Worm (Caenorhabditis elegans) whole organism, L4 larva: ENCODE results near the gene spp-1.
A peak's percentile ranks its signal among the peaks of the same experiment; 100 is the strongest.

ENCODE experiments used
- F44E2.7 ChIP-seq: fragments of 200-800 bp; sonication (Bioruptor generic); IDR thresholded peaks from 2 replicates; pipeline ENCODE4 v2.1.2; 2022; ENCODE audit warnings: missing genetic modification characterization, missing compliant biosample characterization
- Y75B8A.6 ChIP-seq: fragments of 200-800 bp; sonication (Bioruptor generic); IDR thresholded peaks from 2 replicates; pipeline ENCODE4 v1.3.6; 2022; ENCODE audit warnings: missing genetic modification reagents, missing genetic modification characterization, missing compliant biosample characterization
- ZK337.2 ChIP-seq: fragments of 200-800 bp; sonication (Bioruptor generic); IDR thresholded peaks from 2 replicates; pipeline ENCODE4 v1.3.6; 2022; ENCODE audit warnings: missing genetic modification reagents, missing genetic modification characterization, missing compliant biosample characterization
- aha-1 ChIP-seq: fragments of 150-350 bp; peaks from one replicate; lab custom pipeline; 2014; ENCODE audit warnings: missing biosample characterization, missing genetic modification characterization
- aly-2 ChIP-seq: sonication (generic microtip); optimal IDR thresholded peaks from 2 replicates; lab custom pipeline; 2018; ENCODE audit warnings: missing biosample characterization, missing genetic modification characterization
- ama-1 ChIP-seq: fragments of 150-350 bp; optimal IDR thresholded peaks from 2 replicates; lab custom pipeline; 2014; ENCODE audit warnings: inconsistent platforms, mixed read lengths
- attf-4 ChIP-seq: sonication (generic microtip); optimal IDR thresholded peaks from 3 replicates; lab custom pipeline; 2017; ENCODE audit warnings: missing biosample characterization, missing genetic modification characterization
- ceh-20 ChIP-seq: fragments of 200-800 bp; sonication (Bioruptor generic); IDR thresholded peaks from 2 replicates; pipeline ENCODE4 v1.3.6; 2022; ENCODE audit warnings: missing genetic modification reagents, missing genetic modification characterization, missing compliant biosample characterization
- ceh-32 ChIP-seq: sonication (generic microtip); optimal IDR thresholded peaks from 2 replicates; lab custom pipeline; 2016; ENCODE audit warnings: mild to moderate bottlenecking, missing genetic modification characterization, missing compliant biosample characterization; ENCODE audit not compliant: poor library complexity
- cey-2 ChIP-seq: sonication (generic microtip); optimal IDR thresholded peaks from 3 replicates; lab custom pipeline; 2017; ENCODE audit warnings: missing genetic modification characterization, mild to moderate bottlenecking, missing compliant biosample characterization, antibody characterized with exemption, borderline replicate concordance; ENCODE audit not compliant: insufficient read depth
- daf-12 ChIP-seq: fragments of 150-350 bp; optimal IDR thresholded peaks from 2 replicates; lab custom pipeline; 2014; ENCODE audit warnings: missing biosample characterization, missing genetic modification reagents, missing genetic modification characterization
- daf-16 ChIP-seq, 3 experiments: sonication (generic microtip); optimal IDR thresholded peaks; 2 replicates each; lab custom pipeline; 2016 to 2017; ENCODE audit warnings: missing genetic modification characterization in 3 of 3, missing genetic modification reagents in 3 of 3, mild to moderate bottlenecking in 2 of 3, missing compliant biosample characterization in 2 of 3, missing biosample characterization in 1 of 3, moderate library complexity in 1 of 3
- daf-8 ChIP-seq: fragments of 200-800 bp; sonication (Bioruptor generic); IDR thresholded peaks from 2 replicates; pipeline ENCODE4 v1.3.6; 2022; ENCODE audit warnings: missing genetic modification characterization, missing compliant biosample characterization
- dmd-9 ChIP-seq: fragments of 200-800 bp; sonication (Bioruptor generic); IDR thresholded peaks from 2 replicates; pipeline ENCODE4 v1.3.6; 2022; ENCODE audit warnings: missing genetic modification reagents, missing genetic modification characterization, missing compliant biosample characterization
- duxl-1 ChIP-seq: sonication (generic microtip); optimal IDR thresholded peaks from 2 replicates; lab custom pipeline; 2016; ENCODE audit warnings: mild to moderate bottlenecking, missing genetic modification characterization, moderate library complexity, missing compliant biosample characterization; ENCODE audit not compliant: poor library complexity
- dve-1 ChIP-seq: sonication (generic microtip); optimal IDR thresholded peaks from 2 replicates; lab custom pipeline; 2017; ENCODE audit warnings: antibody characterized with exemption, mild to moderate bottlenecking, missing genetic modification characterization, missing compliant biosample characterization; ENCODE audit not compliant: insufficient read depth
- gei-8 ChIP-seq: fragments of 200-800 bp; sonication (Bioruptor generic); optimal IDR thresholded peaks from 2 replicates; lab custom pipeline; 2018; ENCODE audit warnings: mild to moderate bottlenecking, missing genetic modification characterization, missing compliant biosample characterization
- hlh-11 ChIP-seq: fragments of 200-800 bp; sonication (Bioruptor generic); optimal IDR thresholded peaks from 2 replicates; lab custom pipeline; 2018; ENCODE audit warnings: mild to moderate bottlenecking, missing genetic modification characterization, missing compliant biosample characterization
- hlh-30 ChIP-seq: sonication (generic microtip); optimal IDR thresholded peaks from 2 replicates; lab custom pipeline; 2017; ENCODE audit warnings: antibody characterized with exemption, mild to moderate bottlenecking, missing genetic modification characterization, missing compliant biosample characterization; ENCODE audit not compliant: insufficient read depth
- hmg-1.1 ChIP-seq: fragments of 200-800 bp; sonication (Bioruptor generic); IDR thresholded peaks from 2 replicates; pipeline ENCODE4 v1.3.6; 2022; ENCODE audit warnings: missing genetic modification reagents, missing genetic modification characterization, missing compliant biosample characterization
- lin-29 ChIP-seq: fragments of 200-800 bp; sonication (Bioruptor generic); IDR thresholded peaks from 2 replicates; pipeline ENCODE4 v1.3.6; 2022; ENCODE audit warnings: missing genetic modification reagents, missing genetic modification characterization, missing compliant biosample characterization
- lin-38 ChIP-seq: fragments of 200-800 bp; sonication (Bioruptor generic); IDR thresholded peaks from 2 replicates; pipeline ENCODE4 v1.3.6; 2022; ENCODE audit warnings: missing genetic modification reagents, missing genetic modification characterization, missing compliant biosample characterization
- lin-39 ChIP-seq: fragments of 150-350 bp; optimal IDR thresholded peaks from 2 replicates; lab custom pipeline; 2014; ENCODE audit warnings: missing biosample characterization, missing genetic modification reagents, missing genetic modification characterization
- mxl-2 ChIP-seq: fragments of 200-800 bp; sonication (Bioruptor generic); conservative IDR thresholded peaks from 2 replicates; pipeline ENCODE4 v1.3.6; 2022; ENCODE audit warnings: missing genetic modification reagents, missing genetic modification characterization, missing compliant biosample characterization
- nhr-102 ChIP-seq: sonication (generic microtip); optimal IDR thresholded peaks from 2 replicates; lab custom pipeline; 2016; ENCODE audit warnings: mild to moderate bottlenecking, missing genetic modification characterization, moderate library complexity, missing compliant biosample characterization
- nhr-111 ChIP-seq: fragments of 200-800 bp; sonication (Bioruptor generic); optimal IDR thresholded peaks from 2 replicates; lab custom pipeline; 2018; ENCODE audit warnings: mild to moderate bottlenecking, missing genetic modification characterization, missing compliant biosample characterization
- nhr-42 ChIP-seq: fragments of 200-800 bp; sonication (Bioruptor generic); IDR thresholded peaks from 2 replicates; pipeline ENCODE4 v1.3.6; 2022; ENCODE audit warnings: missing genetic modification characterization, missing compliant biosample characterization
- nhr-77 ChIP-seq: fragments of 150-350 bp; optimal IDR thresholded peaks from 2 replicates; lab custom pipeline; 2014; ENCODE audit warnings: missing biosample characterization, missing genetic modification characterization
- skn-1 ChIP-seq: fragments of 150-350 bp; optimal IDR thresholded peaks from 2 replicates; lab custom pipeline; 2014; ENCODE audit warnings: missing biosample characterization, missing genetic modification characterization
- tra-1 ChIP-seq: fragments of 200-800 bp; sonication (Bioruptor generic); IDR thresholded peaks from 2 replicates; pipeline ENCODE4 v1.3.6; 2022; ENCODE audit warnings: missing genetic modification reagents, missing genetic modification characterization, missing compliant biosample characterization
- unc-62 ChIP-seq, 3 experiments: fragments of 150-350 bp in 1 of 3; sonication (generic microtip); optimal IDR thresholded peaks in 2 of 3; peaks in 1 of 3; 1 replicate in 1 of 3; 2 replicates in 2 of 3; lab custom pipeline; 2014 to 2017; ENCODE audit warnings: missing biosample characterization in 3 of 3, missing genetic modification characterization in 3 of 3, missing genetic modification reagents in 3 of 3, missing genotype in 1 of 3
- zfp-3 ChIP-seq: fragments of 200-800 bp; sonication (Bioruptor generic); conservative IDR thresholded peaks from 2 replicates; pipeline ENCODE4 v1.3.6; 2022; ENCODE audit warnings: missing genetic modification reagents, missing genetic modification characterization, missing compliant biosample characterization
- zip-2 ChIP-seq: fragments of 150-350 bp; optimal IDR thresholded peaks from 2 replicates; lab custom pipeline; 2014; ENCODE audit warnings: missing biosample characterization, missing genetic modification characterization

Gene spp-1

ce11 chrIII:10354591-10354990 is 877 bp downstream of the spp-1 start:
- TF ChIP-seq daf-16 (GFP tag; optimal IDR thresholded peaks at IDR 0.05; lab: Kevin White, UChicago) (peak in 1 of 2 experiments; percentile 6), daf-16 (tag; optimal IDR thresholded peaks at IDR 0.05; lab: Kevin White, UChicago) (peak; percentile 63), zfp-3 (0 out of 2 replicates have a peak, but pooled peaks have one; percentile 49), skn-1 (tag; lab: Kevin White, UChicago) (no peak), duxl-1 (tag; lab: Kevin White, UChicago) (peak; percentile 32), dve-1 (peak; percentile 60), nhr-77 (peak; percentile 34), hmg-1.1 (GFP tag; lab: Robert Waterston, UW) (no peak), aha-1 (tag; lab: Kevin White, UChicago) (peak; percentile 83)

DNA sequence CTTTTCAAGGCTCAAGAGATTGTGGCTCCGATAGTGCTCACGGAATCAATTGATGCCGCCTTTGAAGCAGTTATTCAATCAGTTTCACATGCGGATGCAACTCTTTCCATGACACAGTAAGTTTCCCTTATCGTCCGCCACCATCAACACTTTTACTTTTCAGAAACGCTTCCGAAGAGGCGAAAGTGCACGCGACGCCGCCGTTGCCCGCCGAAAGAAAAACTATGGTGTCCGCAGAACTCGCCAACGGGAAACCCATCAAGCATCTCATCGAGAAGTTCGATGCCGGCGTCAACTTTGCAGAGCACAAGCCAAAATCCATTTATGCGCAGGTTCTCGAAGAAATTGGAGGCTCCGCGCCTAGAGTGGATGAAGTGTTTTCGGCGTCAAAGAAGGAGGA is 2.0 kb downstream of the spp-1 start:
- TF ChIP-seq ama-1 (lab: Kevin White, UChicago) (no peak), cey-2 (tag; lab: Kevin White, UChicago) (no peak), zfp-3 (no peak), lin-38 (GFP tag; lab: Robert Waterston, UW) (no peak), nhr-77 (no peak), Y75B8A.6 (no peak)
- TF ChIP-seq, all 104 proteins: peak for 0

DNA sequence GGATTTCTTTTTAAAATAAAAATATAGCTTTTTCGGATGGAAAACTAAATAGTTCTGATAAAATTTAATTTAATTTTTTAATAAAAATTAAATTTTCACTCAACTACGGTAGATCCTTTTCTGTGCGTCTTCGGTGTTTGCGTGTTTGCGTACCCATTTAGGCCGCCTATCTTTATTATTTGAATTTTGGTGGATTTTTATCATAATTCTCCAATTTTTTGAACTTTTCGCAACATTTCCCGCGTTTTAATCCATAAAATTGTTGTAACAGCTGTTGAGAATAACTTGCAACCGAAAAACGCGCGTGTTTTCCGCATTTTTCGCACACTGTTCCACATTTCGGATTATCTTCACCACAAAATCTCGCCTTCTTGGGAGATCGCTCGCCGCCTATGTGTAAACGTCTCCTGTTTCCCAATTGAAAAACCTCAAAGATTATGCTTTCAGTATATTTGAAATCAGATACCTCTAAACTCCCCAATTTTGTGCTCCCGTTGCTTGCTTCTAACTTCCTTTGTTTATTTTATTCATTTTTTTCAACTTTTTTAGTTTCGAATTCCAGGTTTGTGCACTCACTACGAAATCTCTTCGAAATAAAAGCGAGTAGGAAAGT is 3.8 kb downstream of the spp-1 start, which contains the start of gene T07C4.3:
T07C4.3 (plus strand) TSS at position 563 of the 613 bp plus-strand sequence.
- TF ChIP-seq gei-8 (GFP tag; lab: Kevin White, UChicago), result no peak
- TF ChIP-seq nhr-102 (tag; lab: Kevin White, UChicago), result no peak
- no peak for TF ChIP-seq nhr-42 (GFP tag; lab: Robert Waterston, UW)
- TF ChIP-seq unc-62 (GFP tag; optimal IDR thresholded peaks at IDR 0.05 in 1 of 2; lab: Kevin White, UChicago), result peak in 1 of 2 experiments; percentile 88
- TF ChIP-seq unc-62 (tag; optimal IDR thresholded peaks at IDR 0.05; lab: Kevin White, UChicago), result no peak

DNA sequence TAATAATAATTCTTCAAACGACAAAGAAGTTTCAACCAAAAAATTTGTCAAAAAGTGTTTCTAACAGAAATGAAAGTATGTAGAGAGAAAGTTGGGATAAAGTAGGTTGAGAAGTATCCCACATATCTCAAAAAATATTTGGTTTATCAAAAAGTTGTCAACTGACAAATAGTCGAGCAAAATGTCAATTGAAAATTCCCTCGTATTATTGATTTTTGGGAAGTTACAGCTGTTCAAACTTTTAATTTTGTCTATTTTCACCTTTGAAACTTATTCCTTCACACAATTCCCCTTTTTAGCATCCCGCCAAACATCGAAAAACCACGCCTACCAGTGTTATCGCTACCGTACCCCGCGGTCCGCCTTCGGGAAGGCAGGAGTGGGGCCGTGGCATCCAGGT is 8.4 kb downstream of the spp-1 start, which contains the start of gene tbx-8:
tbx-8 (plus strand) TSS at position 301 of the 400 bp plus-strand sequence.
- no peak for TF ChIP-seq dmd-9 (GFP tag; lab: Robert Waterston, UW)
- no peak for TF ChIP-seq Y75B8A.6
- no peak for TF ChIP-seq skn-1 (tag; lab: Kevin White, UChicago)

ce11 chrIII:10344762-10345161 is 10.7 kb downstream of the spp-1 start:
- TF ChIP-seq F44E2.7 (no peak), hlh-30 (tag; lab: Kevin White, UChicago) (no peak), ama-1 (lab: Kevin White, UChicago) (no peak), lin-38 (GFP tag; lab: Robert Waterston, UW) (no peak), lin-29 (GFP tag; lab: Robert Waterston, UW) (no peak), mxl-2 (GFP tag; lab: Robert Waterston, UW) (no peak), ZK337.2 (GFP tag; lab: Robert Waterston, UW) (no peak), nhr-111 (GFP tag; lab: Kevin White, UChicago) (no peak), ceh-32 (tag; lab: Kevin White, UChicago) (no peak), hlh-11 (no peak), daf-8 (GFP tag; lab: Robert Waterston, UW) (no peak), zip-2 (tag; lab: Kevin White, UChicago) (no peak), ceh-20 (GFP tag; lab: Robert Waterston, UW) (no peak), aly-2 (tag; lab: Kevin White, UChicago) (no peak), attf-4 (no peak), daf-12 (no peak), tra-1 (GFP tag; lab: Robert Waterston, UW) (no peak), lin-39 (tag; lab: Kevin White, UChicago) (no peak)
- TF ChIP-seq, all 104 proteins: peak for 0
